Fruit fly (Drosophila melanogaster): ENCODE data around the gene Tmf.

Tmf gene

dm6 chrX:6800726-6801296 lies 43.3 kb upstream of the Tmf start (continued):
- TF ChIP-seq Antp (GFP tag; optimal IDR thresholded peaks at IDR 0.05) (no peak), ara (GFP tag; IDR thresholded peaks at IDR 0.05) (no peak), BtbVII (GFP tag; optimal IDR thresholded peaks at IDR 0.05) (no peak), PHDP (tag; optimal IDR thresholded peaks at IDR 0.05) (peak; percentile 53), Lim3 (GFP tag; IDR thresholded peaks at IDR 0.05) (no peak), HLH54F (GFP tag; optimal IDR thresholded peaks at IDR 0.05) (no peak), zfh2 (GFP tag; optimal IDR thresholded peaks at IDR 0.05) (no peak), CG13296 (GFP tag; optimal IDR thresholded peaks at IDR 0.05) (peak; percentile 21), zf30C (GFP tag; optimal IDR thresholded peaks at IDR 0.05) (no peak), TFAM (GFP tag; optimal IDR thresholded peaks at IDR 0.05) (no peak), CG7987 (GFP tag; optimal IDR thresholded peaks at IDR 0.05) (no peak), Abd-B (GFP tag; optimal IDR thresholded peaks at IDR 0.05) (no peak), CG13424 (tag; optimal IDR thresholded peaks at IDR 0.05) (peak; percentile 37), CHES-1-like (GFP tag; optimal IDR thresholded peaks at IDR 0.05) (no peak), CG1792 (GFP tag; optimal IDR thresholded peaks at IDR 0.05) (no peak), Asciz (GFP tag; optimal IDR thresholded peaks at IDR 0.05) (no peak), Chrac-16 (GFP tag; optimal IDR thresholded peaks at IDR 0.05) (peak; percentile 17), H15 (GFP tag; IDR thresholded peaks at IDR 0.05) (0 out of 3 replicates have a peak, but pooled peaks have one; percentile 28), sens-2 (GFP tag; IDR thresholded peaks at IDR 0.05) (no peak), tna (GFP tag; IDR thresholded peaks at IDR 0.05; ENCODE audit: partially characterized antibody) (no peak), gem (tag; optimal IDR thresholded peaks at IDR 0.05) (peak; percentile 68), CG4424 (GFP tag; optimal IDR thresholded peaks at IDR 0.05) (peak; percentile 45), en (GFP tag; optimal IDR thresholded peaks at IDR 0.05) (no peak), CG31388 (GFP tag; optimal IDR thresholded peaks at IDR 0.05) (no peak), peb (GFP tag; IDR thresholded peaks at IDR 0.05) (no peak), CG17568 (GFP tag; optimal IDR thresholded peaks at IDR 0.05) (peak; percentile 33), Atf6 (GFP tag; IDR thresholded peaks at IDR 0.05) (peak; percentile 60; the same call in 1 of the 2 replicates), CG11398 (GFP tag; optimal IDR thresholded peaks at IDR 0.05) (no peak), CG8478 (optimal IDR thresholded peaks at IDR 0.05) (no peak), CG7271 (tag; optimal IDR thresholded peaks at IDR 0.05) (no peak), fd3F (GFP tag; optimal IDR thresholded peaks at IDR 0.05) (no peak), CrebB (tag; optimal IDR thresholded peaks at IDR 0.05) (no peak), btn (GFP tag; optimal IDR thresholded peaks at IDR 0.05) (no peak), CG8359 (GFP tag; optimal IDR thresholded peaks at IDR 0.05; ENCODE audit: borderline replicate concordance) (no peak), CG10274 (GFP tag; optimal IDR thresholded peaks at IDR 0.05) (no peak), ash1 (GFP tag; optimal IDR thresholded peaks at IDR 0.05) (no peak), CG1647 (GFP tag; optimal IDR thresholded peaks at IDR 0.05) (no peak), Hand (GFP tag; optimal IDR thresholded peaks at IDR 0.05) (no peak), CG6254 (GFP tag; optimal IDR thresholded peaks at IDR 0.05) (peak; percentile 38), NC2β (GFP tag; optimal IDR thresholded peaks at IDR 0.05) (no peak), CG8765 (GFP tag; IDR thresholded peaks at IDR 0.05) (no peak), cato (GFP tag; optimal IDR thresholded peaks at IDR 0.05; ENCODE audit: borderline replicate concordance) (no peak), CG8924 (tag; optimal IDR thresholded peaks at IDR 0.05) (peak; percentile 12), dati (GFP tag; IDR thresholded peaks at IDR 0.05) (no peak), Tbp (GFP tag; optimal IDR thresholded peaks at IDR 0.05) (no peak), HLH3B (GFP tag; IDR thresholded peaks at IDR 0.05) (peak; percentile 23; the same call in 1 of the 2 replicates), ab (GFP tag; optimal IDR thresholded peaks at IDR 0.05) (no peak), row (GFP tag; IDR thresholded peaks at IDR 0.05) (peak; percentile 93), Gsc (GFP tag; IDR thresholded peaks at IDR 0.05) (no peak), Eip74EF (GFP tag; optimal IDR thresholded peaks at IDR 0.05) (no peak), Camta (GFP tag; optimal IDR thresholded peaks at IDR 0.05) (no peak)

All from whole organism, embryonic.